Fruit fly (Drosophila melanogaster) whole organism, embryonic: ENCODE measurements around the gene dlg1.
A peak's percentile ranks its signal among the peaks of the same experiment; 100 is the strongest.

Experiments
- B-H2 ChIP-seq: fragments of 200-800 bp; sonication (Bioruptor generic); optimal IDR thresholded peaks from 2 replicates; lab custom pipeline; 2018; ENCODE audit warnings: missing biosample characterization, mild to moderate bottlenecking, missing genetic modification characterization
- BEAF-32 ChIP-seq: fragments of 200-800 bp; sonication (Bioruptor generic); optimal IDR thresholded peaks from 3 replicates; lab custom pipeline; 2017; ENCODE audit warnings: missing biosample characterization, missing genetic modification characterization, mild to moderate bottlenecking, moderate library complexity, missing genetic modification reagents
- Bdp1 ChIP-seq: fragments of 200-800 bp; sonication (Bioruptor generic); optimal IDR thresholded peaks from 3 replicates; lab custom pipeline; 2016; ENCODE audit warnings: missing biosample characterization, missing genetic modification characterization
- C15 ChIP-seq: fragments of 200-800 bp; sonication (Bioruptor generic); IDR thresholded peaks from 3 replicates; pipeline ENCODE4 v1.3.6; 2022; ENCODE audit warnings: missing biosample characterization, missing genetic modification characterization
- CG11398 ChIP-seq: fragments of 200-800 bp; sonication (Bioruptor generic); optimal IDR thresholded peaks from 2 replicates; lab custom pipeline; 2016; ENCODE audit warnings: missing biosample characterization, missing genetic modification characterization
- CG11456 ChIP-seq: fragments of 200-800 bp; sonication (Bioruptor generic); IDR thresholded peaks from 3 replicates; pipeline ENCODE4 v1.3.6; 2022; ENCODE audit warnings: missing biosample characterization, missing genetic modification characterization
- CG12155 ChIP-seq: fragments of 200-800 bp; sonication (Bioruptor generic); optimal IDR thresholded peaks from 3 replicates; lab custom pipeline; 2016; ENCODE audit warnings: missing biosample characterization, missing genetic modification characterization
- CG12659 ChIP-seq: fragments of 200-800 bp; sonication (Bioruptor generic); optimal IDR thresholded peaks from 3 replicates; lab custom pipeline; 2017; ENCODE audit warnings: mild to moderate bottlenecking, missing biosample characterization, missing genetic modification reagents, missing genetic modification characterization
- CG13287 ChIP-seq: fragments of 200-800 bp; sonication (Bioruptor generic); IDR thresholded peaks from 2 replicates; pipeline ENCODE4 v1.3.6; 2022; ENCODE audit warnings: missing biosample characterization, missing genetic modification characterization; ENCODE audit not compliant: partially characterized antibody
- CG17186 ChIP-seq: fragments of 200-800 bp; sonication (Bioruptor generic); optimal IDR thresholded peaks from 3 replicates; lab custom pipeline; 2017; ENCODE audit warnings: missing biosample characterization, missing genetic modification reagents, missing genetic modification characterization
- CG17385 ChIP-seq: fragments of 200-800 bp; sonication (Bioruptor generic); optimal IDR thresholded peaks from 3 replicates; lab custom pipeline; 2018; ENCODE audit warnings: missing biosample characterization, mild to moderate bottlenecking, missing genetic modification characterization
- CG2120 ChIP-seq: fragments of 200-800 bp; sonication (Bioruptor generic); optimal IDR thresholded peaks from 3 replicates; lab custom pipeline; 2016; ENCODE audit warnings: missing biosample characterization, missing genetic modification characterization
- CG4282 ChIP-seq: fragments of 200-800 bp; sonication (Bioruptor generic); optimal IDR thresholded peaks from 2 replicates; lab custom pipeline; 2016; ENCODE audit warnings: missing biosample characterization, missing genetic modification characterization
- CG4404 ChIP-seq: fragments of 200-800 bp; sonication (Bioruptor generic); IDR thresholded peaks from 2 replicates; pipeline ENCODE4 v1.3.6; 2022; ENCODE audit warnings: missing biosample characterization, missing genetic modification characterization
- CG4730 ChIP-seq: fragments of 200-800 bp; sonication (Bioruptor generic); IDR thresholded peaks from 2 replicates; pipeline ENCODE4 v1.3.6; 2022; ENCODE audit warnings: missing biosample characterization, missing genetic modification characterization
- CG5180 ChIP-seq: fragments of 200-800 bp; sonication (Bioruptor generic); optimal IDR thresholded peaks from 3 replicates; lab custom pipeline; 2017; ENCODE audit warnings: missing biosample characterization, missing genetic modification characterization, mild to moderate bottlenecking, moderate library complexity, missing genetic modification reagents
- CG6272 ChIP-seq: fragments of 200-800 bp; sonication (Bioruptor generic); IDR thresholded peaks from 2 replicates; pipeline ENCODE4 v1.3.6; 2022; ENCODE audit warnings: missing biosample characterization, missing genetic modification characterization
- CG6765 ChIP-seq: fragments of 200-800 bp; sonication (Bioruptor generic); optimal IDR thresholded peaks from 3 replicates; lab custom pipeline; 2017; ENCODE audit warnings: missing biosample characterization, mild to moderate bottlenecking, missing genetic modification characterization
- CG7357 ChIP-seq: fragments of 200-800 bp; sonication (Bioruptor generic); IDR thresholded peaks from 3 replicates; pipeline ENCODE4 v1.3.6; 2022; ENCODE audit warnings: missing biosample characterization, missing genetic modification characterization
- CG8388 ChIP-seq: fragments of 200-800 bp; sonication (Bioruptor generic); optimal IDR thresholded peaks from 2 replicates; lab custom pipeline; 2019; ENCODE audit warnings: missing biosample characterization, mild to moderate bottlenecking, missing genetic modification characterization, moderate library complexity
- CkIIα-i1 ChIP-seq: fragments of 200-800 bp; sonication (Bioruptor generic); IDR thresholded peaks from 2 replicates; pipeline ENCODE4 v1.3.6; 2022; ENCODE audit warnings: missing biosample characterization, missing genetic modification characterization
- D19A ChIP-seq: fragments of 200-800 bp; optimal IDR thresholded peaks from 3 replicates; lab custom pipeline; 2019; ENCODE audit warnings: missing biosample characterization, mild to moderate bottlenecking, missing genetic modification characterization, moderate library complexity
- Doc3 ChIP-seq: fragments of 200-800 bp; sonication (Bioruptor generic); IDR thresholded peaks from 3 replicates; pipeline ENCODE4 v1.3.6; 2022; ENCODE audit warnings: missing biosample characterization, missing genetic modification characterization; ENCODE audit not compliant: partially characterized antibody
- Eip74EF ChIP-seq, 2 experiments: fragments of 200-800 bp in 1 of 2; fragments of >200 bp in 1 of 2; sonication (Bioruptor generic) in 1 of 2; optimal IDR thresholded peaks; 2 replicates each; lab custom pipeline; 2017 to 2019; ENCODE audit warnings: missing biosample characterization in 2 of 2, missing genetic modification characterization in 2 of 2, mild to moderate bottlenecking in 1 of 2, moderate library complexity in 1 of 2
- Fer2 ChIP-seq: fragments of 200-800 bp; sonication (Bioruptor generic); optimal IDR thresholded peaks from 2 replicates; lab custom pipeline; 2018; ENCODE audit warnings: missing biosample characterization, mild to moderate bottlenecking, missing genetic modification characterization, moderate library complexity
- Hmx ChIP-seq: fragments of 200-800 bp; sonication (Bioruptor generic); optimal IDR thresholded peaks from 2 replicates; lab custom pipeline; 2016; ENCODE audit warnings: missing biosample characterization, missing genetic modification characterization
- Lhr ChIP-seq: fragments of 200-800 bp; sonication (Bioruptor generic); optimal IDR thresholded peaks from 3 replicates; lab custom pipeline; 2017; ENCODE audit warnings: mild to moderate bottlenecking, missing biosample characterization, missing genetic modification reagents, missing genetic modification characterization
- Lim3 ChIP-seq: fragments of 200-800 bp; sonication (Bioruptor generic); IDR thresholded peaks from 2 replicates; pipeline ENCODE4 v1.3.6; 2022; ENCODE audit warnings: missing biosample characterization, missing genetic modification characterization
- MESR4 ChIP-seq: fragments of 200-800 bp; sonication (Bioruptor generic); optimal IDR thresholded peaks from 2 replicates; lab custom pipeline; 2018; ENCODE audit warnings: missing biosample characterization, mild to moderate bottlenecking, missing genetic modification characterization, moderate library complexity
- Myb ChIP-seq: fragments of 200-800 bp; sonication (Bioruptor generic); optimal IDR thresholded peaks from 2 replicates; lab custom pipeline; 2016; ENCODE audit warnings: missing biosample characterization, missing genetic modification characterization
- Ptx1 ChIP-seq: fragments of 200-800 bp; sonication (Bioruptor generic); IDR thresholded peaks from 2 replicates; pipeline ENCODE4 v1.3.6; 2022; ENCODE audit warnings: missing biosample characterization, missing genetic modification characterization
- Sox102F ChIP-seq: fragments of 200-800 bp; sonication (Bioruptor generic); optimal IDR thresholded peaks from 2 replicates; lab custom pipeline; 2018; ENCODE audit warnings: missing biosample characterization, mild to moderate bottlenecking, missing genetic modification characterization, moderate library complexity
- Sry-β ChIP-seq: fragments of 200-800 bp; sonication (Bioruptor generic); optimal IDR thresholded peaks from 2 replicates; lab custom pipeline; 2018; ENCODE audit warnings: missing biosample characterization, mild to moderate bottlenecking, missing genetic modification characterization, moderate library complexity
- Stat92E ChIP-seq, 3 experiments: fragments of >200 bp in 2 of 3; fragments of 200-800 bp in 1 of 3; sonication (Bioruptor generic) in 1 of 3; optimal IDR thresholded peaks; 2 replicates each; lab custom pipeline; 2017 to 2019; ENCODE audit warnings: missing biosample characterization in 3 of 3, missing genetic modification characterization in 3 of 3, mild to moderate bottlenecking in 1 of 3, moderate library complexity in 1 of 3
- Tbp ChIP-seq: fragments of >200 bp; optimal IDR thresholded peaks from 2 replicates; lab custom pipeline; 2018; ENCODE audit warnings: missing biosample characterization, missing genetic modification characterization
- Xbp1 ChIP-seq: fragments of 200-800 bp; sonication (Bioruptor generic); optimal IDR thresholded peaks from 3 replicates; lab custom pipeline; 2016; ENCODE audit warnings: missing biosample characterization, mild to moderate bottlenecking, missing genetic modification characterization
- ab ChIP-seq: fragments of 200-800 bp; sonication (Bioruptor generic); optimal IDR thresholded peaks from 2 replicates; lab custom pipeline; 2016; ENCODE audit warnings: missing biosample characterization, missing genetic modification characterization
- aop ChIP-seq: fragments of 200-800 bp; sonication (Bioruptor generic); IDR thresholded peaks from 2 replicates; pipeline ENCODE4 v1.3.6; 2022; ENCODE audit warnings: missing biosample characterization, missing genetic modification characterization
- bcd ChIP-seq: fragments of 200-800 bp; sonication (Bioruptor generic); optimal IDR thresholded peaks from 2 replicates; lab custom pipeline; 2017; ENCODE audit warnings: missing biosample characterization, mild to moderate bottlenecking, missing genetic modification characterization
- crc ChIP-seq: fragments of 200-800 bp; sonication (Bioruptor generic); optimal IDR thresholded peaks from 2 replicates; lab custom pipeline; 2016; ENCODE audit warnings: missing biosample characterization, missing genetic modification characterization
- cwo ChIP-seq: fragments of 200-800 bp; sonication (Bioruptor generic); optimal IDR thresholded peaks from 3 replicates; lab custom pipeline; 2017; ENCODE audit warnings: missing biosample characterization, missing genetic modification characterization, mild to moderate bottlenecking, moderate library complexity, missing genetic modification reagents
- ham ChIP-seq: fragments of 200-800 bp; sonication (Bioruptor generic); IDR thresholded peaks from 2 replicates; pipeline ENCODE4 v1.3.6; 2022; ENCODE audit warnings: missing biosample characterization, missing genetic modification characterization
- jing ChIP-seq: fragments of 200-800 bp; sonication (Bioruptor generic); optimal IDR thresholded peaks from 2 replicates; lab custom pipeline; 2018; ENCODE audit warnings: missing biosample characterization, mild to moderate bottlenecking, missing genetic modification characterization
- jumu ChIP-seq: fragments of 200-800 bp; sonication (Bioruptor generic); optimal IDR thresholded peaks from 3 replicates; lab custom pipeline; 2016; ENCODE audit warnings: missing biosample characterization, missing genetic modification characterization
- lov ChIP-seq, 2 experiments: fragments of 200-800 bp in 1 of 2; fragments of >200 bp in 1 of 2; sonication (Bioruptor generic) in 1 of 2; IDR thresholded peaks in 1 of 2; optimal IDR thresholded peaks in 1 of 2; 2 replicates in 1 of 2; 3 replicates in 1 of 2; pipeline versions ENCODE4 v1.3.6 to Lab custom; 2017 to 2022; ENCODE audit warnings: missing biosample characterization in 1 of 2, missing genetic modification characterization in 1 of 2
- pros ChIP-seq: fragments of 200-800 bp; sonication (Bioruptor generic); optimal IDR thresholded peaks from 3 replicates; lab custom pipeline; 2019; ENCODE audit warnings: missing biosample characterization, mild to moderate bottlenecking, missing genetic modification characterization, moderate library complexity
- sisA ChIP-seq: fragments of 200-800 bp; sonication (Bioruptor generic); IDR thresholded peaks from 2 replicates; pipeline ENCODE4 v1.3.6; 2022; ENCODE audit warnings: missing biosample characterization, missing genetic modification characterization
- trem ChIP-seq: fragments of 200-800 bp; optimal IDR thresholded peaks from 3 replicates; lab custom pipeline; 2019; ENCODE audit warnings: missing biosample characterization, mild to moderate bottlenecking, missing genetic modification characterization, moderate library complexity
- tup ChIP-seq: fragments of 200-800 bp; sonication (Bioruptor generic); optimal IDR thresholded peaks from 2 replicates; lab custom pipeline; 2016; ENCODE audit warnings: missing biosample characterization, mild to moderate bottlenecking, missing genetic modification characterization, moderate library complexity

dlg1 gene

dm6 chrX:11391364-11391915, 22.0 kb downstream of the dlg1 start (continued):
- no peak for TF ChIP-seq CG11398
- no peak for TF ChIP-seq CG6765 (GFP tag; lab: Kevin White, UChicago)
- TF ChIP-seq BEAF-32 (GFP tag; lab: Kevin White, UChicago) = no peak
- peak; percentile 7 for TF ChIP-seq B-H2 (GFP tag; lab: Kevin White, UChicago)
- TF ChIP-seq CG4730 (GFP tag; lab: Robert Waterston, UW) = peak; percentile 57
- TF ChIP-seq CG17186 (GFP tag; lab: Kevin White, UChicago) = no peak
- TF ChIP-seq C15 (GFP tag; lab: Robert Waterston, UW) = no peak
- no peak for TF ChIP-seq pros (GFP tag; lab: Kevin White, UChicago)
- TF ChIP-seq CG8388 = no peak
- TF ChIP-seq Lim3 (GFP tag; lab: Robert Waterston, UW) = no peak
- TF ChIP-seq CG11456 (GFP tag; lab: Robert Waterston, UW) = peak; percentile 75; the same call in 2 of the 3 replicates
- peak; percentile 20 for TF ChIP-seq bcd (GFP tag; lab: Kevin White, UChicago)
- no peak for TF ChIP-seq Hmx (GFP tag; lab: Kevin White, UChicago)
- TF ChIP-seq Sox102F = peak; percentile 36
- no peak for TF ChIP-seq D19A (tag; lab: Kevin White, UChicago)
- TF ChIP-seq CG5180 (GFP tag; lab: Kevin White, UChicago) = no peak
- no peak for TF ChIP-seq Fer2 (tag; lab: Kevin White, UChicago)
- TF ChIP-seq Stat92E (GFP tag; optimal IDR thresholded peaks at IDR 0.05; lab: Kevin White, UChicago) = no peak
- TF ChIP-seq CG12155 (GFP tag; lab: Kevin White, UChicago) = no peak
- peak; percentile 38 for TF ChIP-seq Xbp1 (GFP tag; lab: Kevin White, UChicago)
- TF ChIP-seq crc (GFP tag; lab: Kevin White, UChicago) = no peak
- no peak for TF ChIP-seq ham (GFP tag; lab: Robert Waterston, UW)
- peak; percentile 64 for TF ChIP-seq sisA (GFP tag; lab: Robert Waterston, UW)
- TF ChIP-seq aop (GFP tag; lab: Robert Waterston, UW) = no peak
- no peak for TF ChIP-seq Eip74EF (GFP tag; optimal IDR thresholded peaks at IDR 0.05; lab: Kevin White, UChicago)
- peak; percentile 54 for TF ChIP-seq CG2120 (GFP tag; lab: Kevin White, UChicago)
- TF ChIP-seq CG4404 (GFP tag; lab: Robert Waterston, UW) = no peak
- TF ChIP-seq lov (optimal IDR thresholded peaks at IDR 0.05; lab: Kevin White, UChicago) = no peak
- no peak for TF ChIP-seq lov (GFP tag; IDR thresholded peaks at IDR 0.05; lab: Robert Waterston, UW)
- no peak for TF ChIP-seq Tbp (GFP tag; lab: Kevin White, UChicago)
- no peak for TF ChIP-seq Doc3
- no peak for TF ChIP-seq CG13287 (GFP tag; lab: Robert Waterston, UW)
- TF ChIP-seq CG12659 (GFP tag; lab: Kevin White, UChicago) = no peak
- TF ChIP-seq Lhr (GFP tag; lab: Kevin White, UChicago) = no peak
- TF ChIP-seq CG4282 (GFP tag; lab: Kevin White, UChicago) = no peak
- TF ChIP-seq trem (tag; lab: Kevin White, UChicago) = no peak
- no peak for TF ChIP-seq Myb (GFP tag; lab: Kevin White, UChicago)
- peak; percentile 78 for TF ChIP-seq Ptx1 (GFP tag; lab: Robert Waterston, UW)
- peak; percentile 5 for TF ChIP-seq cwo
- TF ChIP-seq Sry-β (GFP tag; lab: Kevin White, UChicago) = no peak
- 0 out of 2 replicates have a peak, but pooled peaks have one; percentile 44 for TF ChIP-seq CG6272 (GFP tag; lab: Robert Waterston, UW)
- TF ChIP-seq jumu = no peak
- no peak for TF ChIP-seq CkIIα-i1
- no peak for TF ChIP-seq Bdp1 (GFP tag; lab: Kevin White, UChicago)
- TF ChIP-seq tup = no peak
- peak; percentile 53; the same call in 2 of the 3 replicates for TF ChIP-seq CG7357 (GFP tag; lab: Robert Waterston, UW)
- TF ChIP-seq CG17385 (GFP tag; lab: Kevin White, UChicago) = no peak
- no peak for TF ChIP-seq jing (GFP tag; lab: Kevin White, UChicago)
- no peak for TF ChIP-seq MESR4
- TF ChIP-seq ab (GFP tag; lab: Kevin White, UChicago) = no peak
